Worm (Caenorhabditis elegans): ENCODE data around the gene ugt-49.

ce11 chrV:10398431-10398830, 26.3 kb downstream of the ugt-49 start, which contains the start of gene ugt-2:
- no peak for TF ChIP-seq med-1 (GFP tag; optimal IDR thresholded peaks at IDR 0.05; ENCODE audit: insufficient read depth)
- TF ChIP-seq cog-1 (tag; optimal IDR thresholded peaks at IDR 0.05) = no peak
- no peak for TF ChIP-seq klf-2 (GFP tag; conservative IDR thresholded peaks at IDR 0.05)

All from whole organism, midembryonic.